Fruit fly (Drosophila melanogaster): ENCODE data around the gene CG42367.

CG42367 gene

DNA sequence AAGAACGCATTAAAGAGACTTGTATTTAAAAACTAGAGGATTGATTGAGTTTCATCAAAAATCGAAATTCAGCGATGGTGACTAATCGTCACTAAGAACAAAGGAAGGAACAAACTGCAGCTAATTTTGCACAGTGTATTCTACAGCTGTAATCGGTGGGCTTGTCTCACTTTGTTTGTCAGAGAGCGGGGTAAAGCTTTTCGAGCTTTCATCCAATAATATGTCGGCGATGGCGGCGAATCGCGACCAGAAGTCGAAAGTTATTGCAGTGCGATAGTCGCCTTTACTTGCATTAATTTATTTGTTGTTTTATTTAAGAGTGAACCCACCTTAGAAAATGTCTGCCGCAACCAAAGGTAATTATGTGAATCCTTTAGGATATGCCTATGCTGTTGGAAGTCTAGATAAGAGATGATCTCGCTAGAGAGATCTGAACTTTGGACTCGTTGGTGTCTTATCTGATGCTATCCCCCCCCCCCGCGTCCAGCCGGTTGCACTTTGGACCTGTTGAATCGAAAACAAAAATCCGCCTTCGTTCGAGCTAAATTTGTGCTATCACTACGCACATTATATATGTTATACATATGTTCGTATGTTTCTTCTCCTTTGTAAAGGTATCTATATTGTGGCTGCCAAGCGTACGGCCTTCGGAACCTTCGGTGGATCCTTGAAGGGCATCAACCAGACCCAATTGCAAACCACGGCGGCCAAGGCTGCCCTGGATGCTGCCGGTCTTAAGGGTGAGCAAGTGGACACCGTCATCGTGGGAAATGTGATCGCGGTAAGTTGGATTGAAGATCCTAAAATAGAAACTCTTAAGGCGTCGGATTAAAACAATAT, 15.1 kb upstream of the CG42367 start, which contains the start of gene yip2 (continued):
- TF ChIP-seq gro (GFP tag; optimal IDR thresholded peaks at IDR 0.05) (peak; percentile 8), Oli (tag; optimal IDR thresholded peaks at IDR 0.05) (peak; percentile 49), Fer2 (tag; optimal IDR thresholded peaks at IDR 0.05) (no peak), CG2875 (GFP tag; optimal IDR thresholded peaks at IDR 0.05) (peak; percentile 26), CG10209 (GFP tag; optimal IDR thresholded peaks at IDR 0.05) (peak; percentile 51), CG7556 (GFP tag; optimal IDR thresholded peaks at IDR 0.05) (peak; percentile 65), Myb (GFP tag; optimal IDR thresholded peaks at IDR 0.05) (peak; percentile 32), CG6791 (GFP tag; IDR thresholded peaks at IDR 0.05; ENCODE audit: partially characterized antibody) (no peak), ems (GFP tag; optimal IDR thresholded peaks at IDR 0.05) (peak; percentile 17), amos (GFP tag; IDR thresholded peaks at IDR 0.05; ENCODE audit: partially characterized antibody) (no peak; the same call in 1 of the 2 replicates), CG8388 (GFP tag; optimal IDR thresholded peaks at IDR 0.05) (peak; percentile 52), inv (GFP tag; IDR thresholded peaks at IDR 0.05; ENCODE audit: partially characterized antibody) (no peak), CG13296 (GFP tag; optimal IDR thresholded peaks at IDR 0.05) (peak; percentile 89), Kr (GFP tag; optimal IDR thresholded peaks at IDR 0.05) (no peak), CG4730 (GFP tag; IDR thresholded peaks at IDR 0.05) (0 out of 2 replicates have a peak, but pooled peaks have one; percentile 36), sob (GFP tag; IDR thresholded peaks at IDR 0.05) (peak; percentile 72; the same call in 1 of the 2 replicates), CG2116 (GFP tag; optimal IDR thresholded peaks at IDR 0.05) (peak; percentile 21), Rfx (GFP tag; IDR thresholded peaks at IDR 0.05) (peak; percentile 81), zen (tag; optimal IDR thresholded peaks at IDR 0.05) (no peak), gfzf (GFP tag; optimal IDR thresholded peaks at IDR 0.05) (no peak), CG3838 (GFP tag; optimal IDR thresholded peaks at IDR 0.05) (no peak), Drgx (GFP tag; IDR thresholded peaks at IDR 0.05) (peak; percentile 95), CG11093 (GFP tag; IDR thresholded peaks at IDR 0.05) (no peak), CG4360 (GFP tag; IDR thresholded peaks at IDR 0.05) (no peak), CG18476 (GFP tag; optimal IDR thresholded peaks at IDR 0.05) (no peak), Scr (GFP tag; IDR thresholded peaks at IDR 0.05; ENCODE audit: partially characterized antibody) (no peak), CG4424 (GFP tag; optimal IDR thresholded peaks at IDR 0.05) (peak; percentile 33), pan (optimal IDR thresholded peaks at IDR 0.05) (no peak), pan (GFP tag; optimal IDR thresholded peaks at IDR 0.05 in 1 of 2, IDR thresholded peaks at IDR 0.05 in 1 of 2) (peak in 1 of 2 experiments; percentile 71), tin (GFP tag; optimal IDR thresholded peaks at IDR 0.05) (peak; percentile 36), Hand (GFP tag; optimal IDR thresholded peaks at IDR 0.05) (peak; percentile 54), cwo (GFP tag; optimal IDR thresholded peaks at IDR 0.05) (peak; percentile 35), jing (GFP tag; optimal IDR thresholded peaks at IDR 0.05) (no peak), twi (tag; optimal IDR thresholded peaks at IDR 0.05) (no peak), odd (GFP tag; optimal IDR thresholded peaks at IDR 0.05) (peak; percentile 62), CG33213 (GFP tag; optimal IDR thresholded peaks at IDR 0.05) (no peak), CG6689 (GFP tag; IDR thresholded peaks at IDR 0.05) (peak; percentile 49), CG31388 (GFP tag; optimal IDR thresholded peaks at IDR 0.05) (no peak), CG2202 (tag; optimal IDR thresholded peaks at IDR 0.05) (no peak), CG3995 (GFP tag; optimal IDR thresholded peaks at IDR 0.05) (peak; percentile 14), CG1603 (tag; optimal IDR thresholded peaks at IDR 0.05) (peak; percentile 53), Ets97D (GFP tag; optimal IDR thresholded peaks at IDR 0.05) (peak; percentile 15), Xbp1 (GFP tag; optimal IDR thresholded peaks at IDR 0.05) (peak; percentile 76), chn (GFP tag; optimal IDR thresholded peaks at IDR 0.05) (peak; percentile 34), dimm (GFP tag; IDR thresholded peaks at IDR 0.05) (no peak; the same call in 1 of the 2 replicates), MBD-R2 (GFP tag; IDR thresholded peaks at IDR 0.05) (peak; percentile 32; the same call in 1 of the 2 replicates), E2f1 (GFP tag; IDR thresholded peaks at IDR 0.05) (peak; percentile 17; the same call in 1 of the 2 replicates), insv (GFP tag; optimal IDR thresholded peaks at IDR 0.05) (no peak), Side (GFP tag; optimal IDR thresholded peaks at IDR 0.05) (peak; percentile 30)

All from whole organism, embryonic.